Fruit fly (Drosophila melanogaster) whole organism, larva: Measurements from ENCODE around the gene CG15431.

Experiments used
- noc ChIP-seq: fragments of 200-800 bp; sonication (Bioruptor generic); optimal IDR thresholded peaks from 3 replicates; lab custom pipeline; 2019; ENCODE audit warnings: missing biosample characterization, mild to moderate bottlenecking, missing genetic modification characterization, moderate library complexity

Gene CG15431

DNA sequence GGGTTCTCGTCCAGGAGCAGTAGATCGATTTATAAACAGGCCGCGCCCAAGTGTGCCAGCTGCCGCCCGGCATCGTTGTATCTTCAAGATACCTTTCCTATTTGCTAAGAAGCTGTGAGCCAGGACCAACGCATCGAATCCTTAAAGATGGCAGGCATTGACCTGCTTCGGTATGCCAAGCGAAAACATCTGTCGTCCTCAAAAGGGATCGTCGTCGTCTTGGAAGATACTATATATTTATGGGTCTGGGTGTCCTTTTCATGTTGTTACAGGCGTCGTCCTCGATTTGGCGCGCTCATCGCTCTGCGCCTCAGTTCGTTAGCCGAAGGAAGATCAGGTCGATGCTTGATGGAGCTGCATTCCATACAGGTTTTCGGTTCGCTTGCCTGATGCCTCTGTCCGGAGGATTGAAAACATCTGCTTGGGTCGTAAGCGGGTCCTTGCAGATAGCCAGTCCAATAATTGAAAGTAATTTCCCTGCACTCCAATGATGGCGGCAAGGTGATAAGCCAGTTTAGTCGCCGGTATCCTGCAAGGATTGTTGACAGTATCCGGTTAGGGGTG lies 77.3 kb downstream of the CG15431 start:
- no peak for TF ChIP-seq noc (tag; lab: Kevin White, UChicago)

DNA sequence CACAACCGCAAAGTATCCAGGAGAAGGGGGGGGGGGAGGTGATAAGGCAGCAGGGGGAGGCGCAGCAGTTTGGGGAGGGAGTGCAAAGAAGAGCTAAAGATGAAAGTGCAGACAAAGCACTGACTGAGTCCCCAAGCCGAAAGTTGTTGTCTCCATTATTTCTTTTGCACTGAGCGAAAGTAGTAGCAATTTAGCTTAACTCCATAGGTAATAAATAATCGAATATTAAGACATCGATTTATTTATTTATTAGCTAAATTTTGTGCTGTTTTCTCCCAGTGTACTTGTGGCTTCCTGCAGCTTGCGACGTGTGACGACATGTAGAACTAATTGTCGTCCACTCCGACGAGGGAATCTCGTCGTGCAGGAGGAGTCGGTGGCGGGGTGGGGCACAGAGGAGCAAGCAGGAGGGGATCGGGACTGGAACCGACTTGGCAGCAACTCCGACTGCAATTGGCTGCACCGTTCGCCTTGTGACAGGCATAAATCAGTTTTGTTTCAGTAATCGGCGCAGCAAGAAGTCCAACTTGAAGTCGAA lies 79.6 kb downstream of the CG15431 start, which contains the start of gene Traf4:
Gene Traf4, plus strand, starts transcription at position 488 of the 538 bp plus-strand sequence.
- TF ChIP-seq noc (tag; lab: Kevin White, UChicago): no peak

DNA sequence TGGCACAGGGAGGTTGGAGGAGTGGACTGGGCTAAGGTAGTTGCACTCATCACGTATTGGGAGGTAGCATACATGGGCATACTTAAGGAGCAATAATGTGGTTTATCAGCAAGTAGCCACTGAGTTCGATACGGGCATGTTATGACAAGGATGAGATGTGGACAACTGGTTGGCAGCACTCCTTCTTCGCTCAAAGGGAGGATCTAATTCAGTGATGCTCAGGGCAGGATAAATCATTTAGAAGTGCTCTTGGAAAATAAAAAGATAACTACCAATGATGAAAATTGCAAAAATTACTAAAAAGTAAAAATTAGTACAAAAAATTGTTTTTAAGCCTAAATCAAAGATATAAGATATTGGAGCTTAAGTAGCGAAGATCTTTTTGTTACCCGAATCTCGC lies 80.2 kb downstream of the CG15431 start:
- TF ChIP-seq noc (tag; lab: Kevin White, UChicago): no peak

DNA sequence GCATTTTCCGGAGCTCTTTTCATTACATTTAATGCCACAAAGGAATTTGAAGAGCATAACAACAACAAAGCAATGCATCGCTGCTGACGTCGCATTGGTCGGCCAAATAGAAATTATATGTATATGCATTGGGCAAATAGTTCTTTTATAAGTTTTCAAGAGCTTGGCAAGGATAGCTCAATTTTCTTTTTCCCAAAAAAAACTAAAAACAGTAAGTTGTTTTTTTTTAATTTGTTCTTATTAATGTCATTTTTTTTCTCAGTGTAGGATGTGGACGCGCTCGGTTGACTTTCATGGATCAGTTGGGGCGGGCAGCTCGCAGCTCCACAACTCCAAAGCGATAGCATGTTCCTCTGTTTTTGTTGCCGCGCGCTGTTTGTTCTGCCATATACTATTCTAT lies 81.9 kb downstream of the CG15431 start:
- no peak for TF ChIP-seq noc (tag; lab: Kevin White, UChicago)

DNA sequence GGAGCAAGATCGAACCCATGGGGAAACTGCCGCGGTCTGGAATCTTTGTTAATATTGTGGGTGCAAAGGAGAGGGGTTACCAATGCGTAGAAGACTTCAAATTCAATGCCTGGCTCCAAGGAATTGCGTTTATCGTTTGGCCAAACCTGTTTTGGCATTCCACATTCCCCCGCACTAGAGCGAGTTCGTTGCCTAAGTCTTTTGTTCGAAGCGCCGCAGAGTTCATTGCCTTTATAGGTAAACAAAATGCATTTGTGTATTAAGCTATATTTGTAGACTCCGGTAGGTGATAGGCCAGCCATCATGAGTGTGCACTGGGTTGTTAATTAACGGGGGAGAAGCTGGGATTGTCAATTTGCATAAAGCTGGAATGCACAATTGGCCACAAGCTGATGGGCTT lies 86.0 kb downstream of the CG15431 start:
- no peak for TF ChIP-seq noc (tag; lab: Kevin White, UChicago)
